Worm (Caenorhabditis elegans) whole organism, young adult: ENCODE results near the gene cogc-4.
A peak's percentile ranks its signal among the peaks of the same experiment; 100 is the strongest.

Experiments used
- B0035.1 ChIP-seq: sonication (generic microtip); optimal IDR thresholded peaks from 2 replicates; lab custom pipeline; 2016; ENCODE audit warnings: missing genetic modification characterization, mild to moderate bottlenecking, missing compliant biosample characterization, missing genotype, missing genetic modification reagents
- B0261.1 ChIP-seq: sonication (generic microtip); optimal IDR thresholded peaks from 2 replicates; lab custom pipeline; 2016; ENCODE audit warnings: mild to moderate bottlenecking, missing genetic modification characterization, moderate library complexity, missing compliant biosample characterization
- C17E4.6 ChIP-seq: fragments of 200-800 bp; sonication (Bioruptor generic); IDR thresholded peaks from 2 replicates; pipeline ENCODE4 v1.3.6; 2022; ENCODE audit warnings: missing genetic modification reagents, missing genetic modification characterization, missing compliant biosample characterization
- F37B4.10 ChIP-seq: fragments of 200-800 bp; sonication (Bioruptor generic); IDR thresholded peaks from 2 replicates; pipeline ENCODE4 v1.3.6; 2022; ENCODE audit warnings: missing genetic modification characterization, missing compliant biosample characterization
- F39B2.1 ChIP-seq: fragments of 200-800 bp; sonication (Bioruptor generic); IDR thresholded peaks from 2 replicates; pipeline ENCODE4 v1.3.6; 2022; ENCODE audit warnings: missing genetic modification reagents, missing genetic modification characterization, missing compliant biosample characterization
- F49E8.2 ChIP-seq: sonication (generic microtip); optimal IDR thresholded peaks from 3 replicates; lab custom pipeline; 2017; ENCODE audit warnings: missing genetic modification characterization, mild to moderate bottlenecking, missing compliant biosample characterization, antibody characterized with exemption, moderate library complexity; ENCODE audit not compliant: insufficient read depth
- F52B5.7 ChIP-seq: sonication (generic microtip); optimal IDR thresholded peaks from 2 replicates; lab custom pipeline; 2016; ENCODE audit warnings: mild to moderate bottlenecking, missing genetic modification characterization, missing compliant biosample characterization
- F57A8.1 ChIP-seq: fragments of 200-800 bp; sonication (Bioruptor generic); optimal IDR thresholded peaks from 2 replicates; lab custom pipeline; 2018; ENCODE audit warnings: mild to moderate bottlenecking, missing genetic modification characterization, moderate library complexity, missing compliant biosample characterization
- K11D2.4 ChIP-seq: fragments of 200-800 bp; sonication (Bioruptor generic); IDR thresholded peaks from 2 replicates; pipeline ENCODE4 v1.3.6; 2022; ENCODE audit warnings: missing genetic modification reagents, missing genetic modification characterization, missing compliant biosample characterization
- Y53F4B.3 ChIP-seq: fragments of 200-800 bp; sonication (Bioruptor generic); IDR thresholded peaks from 2 replicates; pipeline ENCODE4 v1.3.6; 2022; ENCODE audit warnings: missing genetic modification reagents, missing genetic modification characterization, missing compliant biosample characterization
- atf-7 ChIP-seq: sonication (generic microtip); optimal IDR thresholded peaks from 2 replicates; lab custom pipeline; 2017; ENCODE audit warnings: mild to moderate bottlenecking, missing genetic modification characterization, missing compliant biosample characterization
- attf-5 ChIP-seq: fragments of 200-800 bp; sonication (Bioruptor generic); optimal IDR thresholded peaks from 2 replicates; lab custom pipeline; 2018; ENCODE audit warnings: mild to moderate bottlenecking, missing genetic modification characterization, missing compliant biosample characterization
- attf-6 ChIP-seq: fragments of 200-800 bp; sonication (Bioruptor generic); IDR thresholded peaks from 2 replicates; pipeline ENCODE4 v1.3.6; 2022; ENCODE audit warnings: missing genetic modification reagents, missing genetic modification characterization, missing compliant biosample characterization
- bed-1 ChIP-seq: fragments of 200-800 bp; sonication (Bioruptor generic); IDR thresholded peaks from 2 replicates; pipeline ENCODE4 v1.3.6; 2022; ENCODE audit warnings: missing genetic modification reagents, missing genetic modification characterization, missing compliant biosample characterization
- dox-1 ChIP-seq: fragments of 200-800 bp; sonication (Bioruptor generic); IDR thresholded peaks from 2 replicates; pipeline ENCODE4 v1.3.6; 2022; ENCODE audit warnings: missing genetic modification reagents, missing genetic modification characterization, missing compliant biosample characterization
- dpl-1 ChIP-seq: fragments of 150-350 bp; optimal IDR thresholded peaks from 2 replicates; lab custom pipeline; 2014; ENCODE audit warnings: missing biosample characterization, missing genetic modification reagents, missing genetic modification characterization
- egl-44 ChIP-seq: fragments of 200-800 bp; sonication (Bioruptor generic); IDR thresholded peaks from 2 replicates; pipeline ENCODE4 v1.3.6; 2022; ENCODE audit warnings: missing genetic modification reagents, missing genetic modification characterization, missing compliant biosample characterization
- ekl-4 ChIP-seq: fragments of 200-800 bp; sonication (Bioruptor generic); IDR thresholded peaks from 2 replicates; pipeline ENCODE4 v1.3.6; 2022; ENCODE audit warnings: missing genetic modification reagents, missing genetic modification characterization, missing compliant biosample characterization
- hlh-26 ChIP-seq: fragments of 200-800 bp; sonication (Bioruptor generic); conservative IDR thresholded peaks from 2 replicates; pipeline ENCODE4 v1.3.6; 2022; ENCODE audit warnings: missing genetic modification reagents, missing genetic modification characterization, missing compliant biosample characterization
- hrde-1 ChIP-seq: sonication (generic microtip); optimal IDR thresholded peaks from 2 replicates; lab custom pipeline; 2016; ENCODE audit warnings: missing genetic modification characterization, mild to moderate bottlenecking, missing compliant biosample characterization, moderate library complexity, missing genotype, missing genetic modification reagents, borderline replicate concordance
- hsf-1 ChIP-seq: fragments of 200-800 bp; sonication (Bioruptor generic); IDR thresholded peaks from 2 replicates; pipeline ENCODE4 v1.3.6; 2022; ENCODE audit warnings: missing genetic modification reagents, missing genetic modification characterization, missing compliant biosample characterization
- lin-26 ChIP-seq: fragments of 200-800 bp; sonication (Bioruptor generic); IDR thresholded peaks from 2 replicates; pipeline ENCODE4 v1.3.6; 2022; ENCODE audit warnings: missing genetic modification reagents, missing genetic modification characterization, missing compliant biosample characterization
- lin-35 ChIP-seq, 3 experiments: fragments of 150-350 bp in 2 of 3; sonication (generic microtip) in 1 of 3; optimal IDR thresholded peaks; 2 replicates each; lab custom pipeline; 2014 to 2018; ENCODE audit warnings: missing biosample characterization in 3 of 3, missing genetic modification characterization in 3 of 3, missing genetic modification reagents in 3 of 3
- mes-4 ChIP-seq: sonication (generic microtip); optimal IDR thresholded peaks from 2 replicates; lab custom pipeline; 2016; ENCODE audit warnings: missing genotype, missing genetic modification characterization, missing compliant biosample characterization
- nfya-2 ChIP-seq: fragments of 200-800 bp; sonication (Bioruptor generic); IDR thresholded peaks from 2 replicates; pipeline ENCODE4 v1.3.6; 2022; ENCODE audit warnings: missing genetic modification reagents, missing genetic modification characterization, missing compliant biosample characterization
- nhr-120 ChIP-seq: fragments of 200-800 bp; sonication (Bioruptor generic); IDR thresholded peaks from 2 replicates; pipeline ENCODE4 v1.3.6; 2022; ENCODE audit warnings: missing genetic modification characterization, missing compliant biosample characterization
- nhr-80 ChIP-seq: sonication (generic microtip); optimal IDR thresholded peaks from 2 replicates; lab custom pipeline; 2016; ENCODE audit warnings: missing genetic modification characterization, missing compliant biosample characterization
- pbrm-1 ChIP-seq: fragments of 200-800 bp; sonication (Bioruptor generic); IDR thresholded peaks from 2 replicates; pipeline ENCODE4 v1.3.6; 2022; ENCODE audit warnings: missing genetic modification reagents, missing genetic modification characterization, missing compliant biosample characterization
- pha-4 ChIP-seq: fragments of 150-350 bp; sonication (generic microtip); optimal IDR thresholded peaks from 2 replicates; lab custom pipeline; 2014; ENCODE audit warnings: missing biosample characterization, missing genetic modification reagents, missing genetic modification characterization
- rcor-1 ChIP-seq: fragments of 200-800 bp; sonication (Bioruptor generic); IDR thresholded peaks from 2 replicates; pipeline ENCODE4 v1.3.6; 2022; ENCODE audit warnings: missing genetic modification reagents, missing genetic modification characterization, missing compliant biosample characterization
- snpc-1.3 ChIP-seq: sonication (generic microtip); optimal IDR thresholded peaks from 2 replicates; lab custom pipeline; 2017; ENCODE audit warnings: missing genetic modification characterization, mild to moderate bottlenecking, missing compliant biosample characterization, antibody characterized with exemption, moderate library complexity, missing genotype, missing genetic modification reagents; ENCODE audit not compliant: insufficient read depth
- sptf-2 ChIP-seq: fragments of 200-800 bp; sonication (Bioruptor generic); optimal IDR thresholded peaks from 2 replicates; lab custom pipeline; 2018; ENCODE audit warnings: mild to moderate bottlenecking, missing genetic modification characterization, missing compliant biosample characterization
- tlf-1 ChIP-seq: fragments of 200-800 bp; sonication (Bioruptor generic); optimal IDR thresholded peaks from 2 replicates; lab custom pipeline; 2018; ENCODE audit warnings: mild to moderate bottlenecking, missing genetic modification characterization, missing compliant biosample characterization
- zim-3 ChIP-seq: sonication (generic microtip); optimal IDR thresholded peaks from 2 replicates; lab custom pipeline; 2017; ENCODE audit warnings: mild to moderate bottlenecking, missing genetic modification characterization, moderate library complexity, missing compliant biosample characterization
- ztf-22 ChIP-seq: fragments of 200-800 bp; sonication (Bioruptor generic); optimal IDR thresholded peaks from 2 replicates; lab custom pipeline; 2018; ENCODE audit warnings: mild to moderate bottlenecking, missing genetic modification characterization, moderate library complexity, missing compliant biosample characterization
- ztf-3 ChIP-seq: fragments of 200-800 bp; sonication (Bioruptor generic); optimal IDR thresholded peaks from 2 replicates; lab custom pipeline; 2018; ENCODE audit warnings: mild to moderate bottlenecking, missing genetic modification characterization, missing compliant biosample characterization
- ztf-6 ChIP-seq: fragments of 200-800 bp; sonication (Bioruptor generic); IDR thresholded peaks from 2 replicates; pipeline ENCODE4 v1.3.6; 2022; ENCODE audit warnings: missing genetic modification reagents, missing genetic modification characterization, missing compliant biosample characterization

The cogc-4 gene

ce11 chrII:1385280-1385679 lies 18.0 kb upstream of the cogc-4 start, which contains the start of gene F54D12.7 (continued):
- no peak for TF ChIP-seq nhr-120 (GFP tag; lab: Robert Waterston, UW)
- TF ChIP-seq pbrm-1 (GFP tag; lab: Robert Waterston, UW): no peak
- TF ChIP-seq hlh-26 (GFP tag; lab: Robert Waterston, UW): no peak

ce11 chrII:1386478-1386877 lies 16.8 kb upstream of the cogc-4 start, which contains the start of gene aat-7:
TSS of gene aat-7 (plus strand) at chrII:1386870.
- TF ChIP-seq F39B2.1 (GFP tag; lab: Robert Waterston, UW): no peak
- no peak for TF ChIP-seq pha-4 (tag; lab: Kevin White, UChicago)
- TF ChIP-seq nhr-80 (tag; lab: Kevin White, UChicago): peak; percentile 90

- no peak for TF ChIP-seq lin-26 (GFP tag; lab: Robert Waterston, UW)
- TF ChIP-seq B0261.1: no peak
- TF ChIP-seq tlf-1 (GFP tag; lab: Kevin White, UChicago): no peak
- no peak for TF ChIP-seq dpl-1 (GFP tag; lab: Kevin White, UChicago)
- TF ChIP-seq K11D2.4 (GFP tag; lab: Robert Waterston, UW): no peak
- no peak for TF ChIP-seq zim-3 (tag; lab: Kevin White, UChicago)
- no peak for TF ChIP-seq B0035.1 (tag; lab: Kevin White, UChicago)
- no peak for TF ChIP-seq Y53F4B.3 (GFP tag; lab: Robert Waterston, UW)
- no peak for TF ChIP-seq F52B5.7 (tag; lab: Kevin White, UChicago)
- no peak for TF ChIP-seq sptf-2 (GFP tag; lab: Kevin White, UChicago)
- TF ChIP-seq C17E4.6 (GFP tag; lab: Robert Waterston, UW): no peak
- TF ChIP-seq rcor-1: no peak
- TF ChIP-seq hrde-1 (tag; lab: Kevin White, UChicago): no peak
Observed at ce11 chrII:1397703-1398102, 5.5 kb upstream of the cogc-4 start, which contains the start of gene F54D12.8. TSS of gene F54D12.8 (minus strand) at chrII:1398038.

ce11 chrII:1398396-1398795 lies 4.8 kb upstream of the cogc-4 start, which contains the start of gene F54D12.2:
TSS of gene F54D12.2 (plus strand) at chrII:1398696.
- TF ChIP-seq ztf-6 (no peak), egl-44 (no peak), atf-7 (tag; lab: Kevin White, UChicago) (no peak)

- TF ChIP-seq snpc-1.3 (no peak), lin-35 (GFP tag; optimal IDR thresholded peaks at IDR 0.05; lab: Kevin White, UChicago) (no peak), F37B4.10 (GFP tag; lab: Robert Waterston, UW) (no peak), F39B2.1 (GFP tag; lab: Robert Waterston, UW) (no peak), dox-1 (no peak), hsf-1 (GFP tag; lab: Robert Waterston, UW) (no peak), attf-5 (no peak), nhr-80 (tag; lab: Kevin White, UChicago) (no peak), mes-4 (tag; lab: Kevin White, UChicago) (no peak), ztf-22 (GFP tag; lab: Kevin White, UChicago) (no peak), B0035.1 (tag; lab: Kevin White, UChicago) (no peak), ztf-3 (GFP tag; lab: Kevin White, UChicago) (no peak), rcor-1 (no peak), attf-6 (GFP tag; lab: Robert Waterston, UW) (no peak), nfya-2 (GFP tag; lab: Robert Waterston, UW) (no peak), F57A8.1 (GFP tag; lab: Kevin White, UChicago) (no peak), bed-1 (GFP tag; lab: Robert Waterston, UW) (no peak), ekl-4 (GFP tag; lab: Robert Waterston, UW) (no peak), F49E8.2 (tag; lab: Kevin White, UChicago) (no peak), sptf-2 (GFP tag; lab: Kevin White, UChicago) (no peak)
- TF ChIP-seq, all 124 proteins: peak for 0
Observed at ce11 chrII:1400105-1400504, 3.1 kb upstream of the cogc-4 start, which contains the start of gene F54D12.1. TSS of gene F54D12.1 (plus strand) at chrII:1400405.
